Worm (Caenorhabditis elegans): ENCODE measurements around the gene pho-11.

DNA sequence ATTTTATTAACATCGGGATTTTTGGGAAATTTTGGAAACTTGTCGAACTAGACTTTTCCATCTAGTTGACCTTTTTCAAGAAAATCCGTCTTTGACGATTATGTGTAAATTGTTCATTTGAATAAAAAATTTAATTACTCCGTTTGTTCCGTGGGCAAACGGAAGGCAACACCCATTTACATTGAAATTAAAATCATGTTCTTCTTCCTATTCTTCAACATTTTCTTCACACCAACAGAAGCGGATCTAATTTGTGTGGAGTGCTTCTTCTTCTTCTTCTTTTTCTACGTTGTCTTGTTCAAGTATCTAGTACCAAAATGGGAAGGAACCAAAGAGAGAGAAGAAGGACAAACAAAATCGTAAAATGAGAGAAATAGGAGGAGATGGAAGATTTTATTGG, 50.8 kb downstream of the pho-11 start:
- TF ChIP-seq snpc-4 (tag; optimal IDR thresholded peaks at IDR 0.05) (no peak), nhr-237 (tag; optimal IDR thresholded peaks at IDR 0.05) (no peak), unc-62 (GFP tag; optimal IDR thresholded peaks at IDR 0.05) (no peak)

All from whole organism, mixed stage, embryonic.